Fruit fly (Drosophila melanogaster): ENCODE measurements around the gene CASK.

Gene CASK

dm6 chr3R:21852579-21853233 lies 30.2 kb upstream of the CASK start (continued):
- TF ChIP-seq CG4360 (GFP tag; IDR thresholded peaks at IDR 0.05) (0 out of 2 replicates have a peak, but pooled peaks have one; percentile 17), HmgZ (tag; optimal IDR thresholded peaks at IDR 0.05) (no peak), CG18599 (GFP tag; optimal IDR thresholded peaks at IDR 0.05) (peak; percentile 42), CG11085 (GFP tag; IDR thresholded peaks at IDR 0.05) (no peak), CG3163 (GFP tag; optimal IDR thresholded peaks at IDR 0.05) (peak; percentile 6), CG42726 (GFP tag; IDR thresholded peaks at IDR 0.05; ENCODE audit: partially characterized antibody) (no peak), Med (GFP tag) (peak; percentile 78), MBD-R2 (GFP tag; IDR thresholded peaks at IDR 0.05) (no peak), Gug (GFP tag; IDR thresholded peaks at IDR 0.05) (no peak), zen (tag; optimal IDR thresholded peaks at IDR 0.05) (no peak), ATbp (GFP tag; optimal IDR thresholded peaks at IDR 0.05) (no peak), Stat92E (GFP tag; optimal IDR thresholded peaks at IDR 0.05) (no peak), CG1832 (GFP tag; optimal IDR thresholded peaks at IDR 0.05) (no peak), CG13624 (GFP tag; optimal IDR thresholded peaks at IDR 0.05) (peak; percentile 6), Nf-YC (tag; optimal IDR thresholded peaks at IDR 0.05) (no peak), tio (GFP tag; optimal IDR thresholded peaks at IDR 0.05) (no peak), CG15479 (GFP tag; optimal IDR thresholded peaks at IDR 0.05) (no peak), kay (GFP tag; optimal IDR thresholded peaks at IDR 0.05) (no peak), CG2202 (tag; optimal IDR thresholded peaks at IDR 0.05) (no peak), CG11696 (GFP tag; IDR thresholded peaks at IDR 0.05) (no peak), CHES-1-like (GFP tag; optimal IDR thresholded peaks at IDR 0.05) (no peak), Blimp-1 (GFP tag; optimal IDR thresholded peaks at IDR 0.05) (peak; percentile 14), CG10366 (GFP tag; IDR thresholded peaks at IDR 0.05) (no peak), CrebB (tag; optimal IDR thresholded peaks at IDR 0.05) (no peak), ken (GFP tag; IDR thresholded peaks at IDR 0.05) (no peak), CG34376 (GFP tag; optimal IDR thresholded peaks at IDR 0.05) (no peak), CG6791 (GFP tag; IDR thresholded peaks at IDR 0.05; ENCODE audit: partially characterized antibody) (no peak), sens (GFP tag) (peak; percentile 67), gsb (GFP tag; IDR thresholded peaks at IDR 0.05) (no peak), Meics (GFP tag; optimal IDR thresholded peaks at IDR 0.05) (peak; percentile 59), CG6272 (GFP tag; IDR thresholded peaks at IDR 0.05) (no peak), Mrtf (GFP tag; IDR thresholded peaks at IDR 0.05) (no peak), vfl (GFP tag; optimal IDR thresholded peaks at IDR 0.05) (no peak), CG9437 (GFP tag; optimal IDR thresholded peaks at IDR 0.05) (peak; percentile 30), Max (GFP tag; optimal IDR thresholded peaks at IDR 0.05) (no peak), CG3726 (GFP tag; IDR thresholded peaks at IDR 0.05) (no peak), ERR (GFP tag; optimal IDR thresholded peaks at IDR 0.05) (no peak), jumu (GFP tag; optimal IDR thresholded peaks at IDR 0.05) (no peak), CG11560 (tag; IDR thresholded peaks at IDR 0.05) (no peak), CG10959 (GFP tag; IDR thresholded peaks at IDR 0.05) (no peak), fu2 (GFP tag; optimal IDR thresholded peaks at IDR 0.05) (no peak), H15 (GFP tag; IDR thresholded peaks at IDR 0.05) (no peak), D19A (tag; optimal IDR thresholded peaks at IDR 0.05) (peak; percentile 89), crp (GFP tag; optimal IDR thresholded peaks at IDR 0.05) (no peak), Sox102F (GFP tag; optimal IDR thresholded peaks at IDR 0.05) (no peak), CG10431 (GFP tag; optimal IDR thresholded peaks at IDR 0.05) (no peak), repo (GFP tag; optimal IDR thresholded peaks at IDR 0.05) (no peak), Lhr (GFP tag; optimal IDR thresholded peaks at IDR 0.05) (no peak), Nf-YB (GFP tag; optimal IDR thresholded peaks at IDR 0.05) (no peak), cato (GFP tag; optimal IDR thresholded peaks at IDR 0.05; ENCODE audit: borderline replicate concordance) (no peak)
